Fruit fly (Drosophila melanogaster): Measurements from ENCODE around the gene Dus1.
A peak's percentile ranks its signal among the peaks of the same experiment; 100 is the strongest.

The Dus1 gene

dm6 chr2L:271553-271952 is at the start of gene Dus1:
Gene Dus1, minus strand, starts transcription at chr2L:271744.
- TF ChIP-seq CG17801 (GFP tag; optimal IDR thresholded peaks at IDR 0.05; ENCODE audit: partially characterized antibody), result peak; percentile 55

- TF ChIP-seq CG17801 (GFP tag; optimal IDR thresholded peaks at IDR 0.05; ENCODE audit: partially characterized antibody), result no peak
Observed at dm6 chr2L:321148-321547, 49.6 kb upstream of the Dus1 start, which contains the start of gene CG11911. Gene CG11911, minus strand, starts transcription at chr2L:321248.

- no peak for TF ChIP-seq CG17801 (GFP tag; optimal IDR thresholded peaks at IDR 0.05; ENCODE audit: partially characterized antibody)
Observed at dm6 chr2L:319745-320144, 48.2 kb upstream of the Dus1 start.

- TF ChIP-seq CG17801 (GFP tag; optimal IDR thresholded peaks at IDR 0.05; ENCODE audit: partially characterized antibody), result no peak
Observed at dm6 chr2L:319159-319558, 47.6 kb upstream of the Dus1 start, which contains the start of gene CG11912. Gene CG11912, minus strand, starts transcription at chr2L:319259.

dm6 chr2L:309812-310431 is 38.4 kb upstream of the Dus1 start:
- no peak for TF ChIP-seq CG17801 (GFP tag; optimal IDR thresholded peaks at IDR 0.05; ENCODE audit: partially characterized antibody)

- peak; percentile 4 for TF ChIP-seq CG17801 (GFP tag; optimal IDR thresholded peaks at IDR 0.05; ENCODE audit: partially characterized antibody)
Observed at dm6 chr2L:309177-309576, 37.6 kb upstream of the Dus1 start.

- no peak for TF ChIP-seq CG17801 (GFP tag; optimal IDR thresholded peaks at IDR 0.05; ENCODE audit: partially characterized antibody)
Observed at dm6 chr2L:308194-308706, 36.7 kb upstream of the Dus1 start.

- no peak for TF ChIP-seq CG17801 (GFP tag; optimal IDR thresholded peaks at IDR 0.05; ENCODE audit: partially characterized antibody)
Observed at dm6 chr2L:307129-307528, 35.6 kb upstream of the Dus1 start.

dm6 chr2L:306188-306927 is 34.8 kb upstream of the Dus1 start:
- TF ChIP-seq CG17801 (GFP tag; optimal IDR thresholded peaks at IDR 0.05; ENCODE audit: partially characterized antibody), result no peak

- peak; percentile 68 for TF ChIP-seq CG17801 (GFP tag; optimal IDR thresholded peaks at IDR 0.05; ENCODE audit: partially characterized antibody)
Observed at dm6 chr2L:305646-306045, 34.1 kb upstream of the Dus1 start, which contains the start of gene Plc21C. Gene Plc21C, plus strand, starts transcription at chr2L:305935.

- TF ChIP-seq CG17801 (GFP tag; optimal IDR thresholded peaks at IDR 0.05; ENCODE audit: partially characterized antibody), result no peak
Observed at dm6 chr2L:305198-305597, 33.7 kb upstream of the Dus1 start.

dm6 chr2L:303306-303962 is 31.9 kb upstream of the Dus1 start:
- no peak for TF ChIP-seq CG17801 (GFP tag; optimal IDR thresholded peaks at IDR 0.05; ENCODE audit: partially characterized antibody)

- no peak for TF ChIP-seq CG17801 (GFP tag; optimal IDR thresholded peaks at IDR 0.05; ENCODE audit: partially characterized antibody)
Observed at dm6 chr2L:300877-301706, 29.5 kb upstream of the Dus1 start.

- no peak for TF ChIP-seq CG17801 (GFP tag; optimal IDR thresholded peaks at IDR 0.05; ENCODE audit: partially characterized antibody)
Observed at dm6 chr2L:300006-300405, 28.5 kb upstream of the Dus1 start.

- TF ChIP-seq CG17801 (GFP tag; optimal IDR thresholded peaks at IDR 0.05; ENCODE audit: partially characterized antibody), result no peak
Observed at dm6 chr2L:299038-299437, 27.5 kb upstream of the Dus1 start.

All from ovary, adult (tissue).